Fruit fly (Drosophila melanogaster) whole organism, embryonic: ENCODE measurements around the gene Csp.
A peak's percentile ranks its signal among the peaks of the same experiment; 100 is the strongest.

Experiments used
- Aef1 ChIP-seq: fragments of 200-800 bp; sonication (Bioruptor generic); IDR thresholded peaks from 3 replicates; pipeline ENCODE4 v1.3.6; 2022; ENCODE audit warnings: missing biosample characterization, missing genetic modification characterization
- B-H2 ChIP-seq: fragments of 200-800 bp; sonication (Bioruptor generic); optimal IDR thresholded peaks from 2 replicates; lab custom pipeline; 2018; ENCODE audit warnings: missing biosample characterization, mild to moderate bottlenecking, missing genetic modification characterization
- BEAF-32 ChIP-seq: fragments of 200-800 bp; sonication (Bioruptor generic); optimal IDR thresholded peaks from 3 replicates; lab custom pipeline; 2017; ENCODE audit warnings: missing biosample characterization, missing genetic modification characterization, mild to moderate bottlenecking, moderate library complexity, missing genetic modification reagents
- C15 ChIP-seq: fragments of 200-800 bp; sonication (Bioruptor generic); IDR thresholded peaks from 3 replicates; pipeline ENCODE4 v1.3.6; 2022; ENCODE audit warnings: missing biosample characterization, missing genetic modification characterization
- CG10209 ChIP-seq: fragments of 200-800 bp; sonication (Bioruptor generic); optimal IDR thresholded peaks from 3 replicates; lab custom pipeline; 2017; ENCODE audit warnings: missing biosample characterization, mild to moderate bottlenecking, missing genetic modification characterization, missing genetic modification reagents
- CG10654 ChIP-seq: fragments of 200-800 bp; sonication (Bioruptor generic); optimal IDR thresholded peaks from 2 replicates; lab custom pipeline; 2016; ENCODE audit warnings: missing biosample characterization, missing genetic modification characterization
- CG11093 ChIP-seq: fragments of 200-800 bp; sonication (Bioruptor generic); IDR thresholded peaks from 3 replicates; pipeline ENCODE4 v1.3.6; 2022; ENCODE audit warnings: missing biosample characterization, missing genetic modification characterization
- CG11456 ChIP-seq: fragments of 200-800 bp; sonication (Bioruptor generic); IDR thresholded peaks from 3 replicates; pipeline ENCODE4 v1.3.6; 2022; ENCODE audit warnings: missing biosample characterization, missing genetic modification characterization
- CG11696 ChIP-seq: fragments of 200-800 bp; sonication (Bioruptor generic); IDR thresholded peaks from 2 replicates; pipeline ENCODE4 v1.3.6; 2022; ENCODE audit warnings: missing biosample characterization, missing genetic modification characterization
- CG12391 ChIP-seq: fragments of 200-800 bp; sonication (Bioruptor generic); optimal IDR thresholded peaks from 3 replicates; lab custom pipeline; 2018; ENCODE audit warnings: missing biosample characterization, mild to moderate bottlenecking, missing genetic modification characterization, moderate library complexity
- CG13123 ChIP-seq: fragments of 200-800 bp; sonication (Bioruptor generic); optimal IDR thresholded peaks from 2 replicates; lab custom pipeline; 2016; ENCODE audit warnings: missing biosample characterization, missing genetic modification characterization
- CG14014 ChIP-seq: fragments of 200-800 bp; sonication (Bioruptor generic); IDR thresholded peaks from 2 replicates; pipeline ENCODE4 v1.3.6; 2022; ENCODE audit warnings: missing biosample characterization, missing genetic modification characterization
- CG15479 ChIP-seq: fragments of 200-800 bp; sonication (Bioruptor generic); optimal IDR thresholded peaks from 3 replicates; lab custom pipeline; 2019; ENCODE audit warnings: missing biosample characterization, mild to moderate bottlenecking, missing genetic modification characterization, moderate library complexity
- CG18476 ChIP-seq: fragments of 200-800 bp; sonication (Bioruptor generic); optimal IDR thresholded peaks from 2 replicates; lab custom pipeline; 2016; ENCODE audit warnings: missing biosample characterization, mild to moderate bottlenecking, missing genetic modification characterization
- CG18619 ChIP-seq: fragments of 200-800 bp; sonication (Bioruptor generic); optimal IDR thresholded peaks from 3 replicates; lab custom pipeline; 2017; ENCODE audit warnings: missing biosample characterization, mild to moderate bottlenecking, missing genetic modification characterization
- CG2678 ChIP-seq: fragments of 200-800 bp; sonication (Bioruptor generic); optimal IDR thresholded peaks from 3 replicates; lab custom pipeline; 2019; ENCODE audit warnings: missing biosample characterization, mild to moderate bottlenecking, missing genetic modification characterization, moderate library complexity
- CG31365 ChIP-seq: fragments of 200-800 bp; sonication (Bioruptor generic); optimal IDR thresholded peaks from 2 replicates; lab custom pipeline; 2018; ENCODE audit warnings: missing biosample characterization, mild to moderate bottlenecking, missing genetic modification characterization
- CG34376 ChIP-seq: fragments of 200-800 bp; sonication (Bioruptor generic); optimal IDR thresholded peaks from 2 replicates; lab custom pipeline; 2018; ENCODE audit warnings: missing biosample characterization, mild to moderate bottlenecking, missing genetic modification characterization
- CG3995 ChIP-seq: fragments of 200-800 bp; sonication (Bioruptor generic); optimal IDR thresholded peaks from 3 replicates; lab custom pipeline; 2016; ENCODE audit warnings: missing biosample characterization, missing genetic modification characterization
- CG43689 ChIP-seq: fragments of 200-800 bp; sonication (Bioruptor generic); IDR thresholded peaks from 2 replicates; pipeline ENCODE4 v1.3.6; 2022; ENCODE audit warnings: missing biosample characterization, missing genetic modification characterization
- CG4854 ChIP-seq: fragments of 200-800 bp; sonication (Bioruptor generic); optimal IDR thresholded peaks from 2 replicates; lab custom pipeline; 2016; ENCODE audit warnings: missing biosample characterization, missing genetic modification characterization, inconsistent platforms
- CG5180 ChIP-seq: fragments of 200-800 bp; sonication (Bioruptor generic); optimal IDR thresholded peaks from 3 replicates; lab custom pipeline; 2017; ENCODE audit warnings: missing biosample characterization, missing genetic modification characterization, mild to moderate bottlenecking, moderate library complexity, missing genetic modification reagents
- CG6175 ChIP-seq: fragments of 200-800 bp; sonication (Bioruptor generic); IDR thresholded peaks from 3 replicates; pipeline ENCODE4 v1.3.6; 2022; ENCODE audit warnings: missing biosample characterization, missing genetic modification characterization
- CG8281 ChIP-seq: fragments of 200-800 bp; sonication (Bioruptor generic); optimal IDR thresholded peaks from 2 replicates; lab custom pipeline; 2018; ENCODE audit warnings: missing biosample characterization, mild to moderate bottlenecking, missing genetic modification characterization, moderate library complexity
- CG8765 ChIP-seq: fragments of 200-800 bp; sonication (Bioruptor generic); IDR thresholded peaks from 2 replicates; pipeline ENCODE4 v1.3.6; 2022; ENCODE audit warnings: missing biosample characterization, missing genetic modification characterization
- CG8924 ChIP-seq: fragments of 200-800 bp; optimal IDR thresholded peaks from 3 replicates; lab custom pipeline; 2019; ENCODE audit warnings: missing biosample characterization, mild to moderate bottlenecking, missing genetic modification characterization, moderate library complexity
- Chrac-16 ChIP-seq: fragments of 200-800 bp; sonication (Bioruptor generic); optimal IDR thresholded peaks from 3 replicates; lab custom pipeline; 2016; ENCODE audit warnings: missing biosample characterization, missing genetic modification characterization
- Dad ChIP-seq: fragments of 200-800 bp; sonication (Bioruptor generic); optimal IDR thresholded peaks from 3 replicates; lab custom pipeline; 2016; ENCODE audit warnings: missing biosample characterization, missing genetic modification characterization
- Hmx ChIP-seq: fragments of 200-800 bp; sonication (Bioruptor generic); optimal IDR thresholded peaks from 2 replicates; lab custom pipeline; 2016; ENCODE audit warnings: missing biosample characterization, missing genetic modification characterization
- Hr3 ChIP-seq: fragments of 200-800 bp; sonication (Bioruptor generic); optimal IDR thresholded peaks from 3 replicates; lab custom pipeline; 2016; ENCODE audit warnings: missing biosample characterization, missing genetic modification characterization
- Hr39 ChIP-seq: fragments of >200 bp; optimal IDR thresholded peaks from 2 replicates; lab custom pipeline; 2017
- Lpt ChIP-seq: fragments of >200 bp; optimal IDR thresholded peaks from 2 replicates; lab custom pipeline; 2018; ENCODE audit warnings: missing biosample characterization, missing genetic modification characterization
- MESR4 ChIP-seq: fragments of 200-800 bp; sonication (Bioruptor generic); optimal IDR thresholded peaks from 2 replicates; lab custom pipeline; 2018; ENCODE audit warnings: missing biosample characterization, mild to moderate bottlenecking, missing genetic modification characterization, moderate library complexity
- Ptx1 ChIP-seq: fragments of 200-800 bp; sonication (Bioruptor generic); IDR thresholded peaks from 2 replicates; pipeline ENCODE4 v1.3.6; 2022; ENCODE audit warnings: missing biosample characterization, missing genetic modification characterization
- fd3F ChIP-seq: fragments of 200-800 bp; sonication (Bioruptor generic); optimal IDR thresholded peaks from 2 replicates; lab custom pipeline; 2018; ENCODE audit warnings: missing biosample characterization, mild to moderate bottlenecking, missing genetic modification characterization, moderate library complexity
- grau ChIP-seq: fragments of 200-800 bp; optimal IDR thresholded peaks from 3 replicates; lab custom pipeline; 2019; ENCODE audit warnings: missing biosample characterization, mild to moderate bottlenecking, missing genetic modification characterization, moderate library complexity
- gsb ChIP-seq: fragments of 200-800 bp; sonication (Bioruptor generic); IDR thresholded peaks from 2 replicates; pipeline ENCODE4 v1.3.6; 2022; ENCODE audit warnings: missing biosample characterization, missing genetic modification characterization
- gsb-n ChIP-seq: fragments of 200-800 bp; sonication (Bioruptor generic); optimal IDR thresholded peaks from 3 replicates; lab custom pipeline; 2018; ENCODE audit warnings: missing biosample characterization, mild to moderate bottlenecking, missing genetic modification characterization
- insv ChIP-seq, 2 experiments: fragments of 200-800 bp; sonication (Bioruptor generic); optimal IDR thresholded peaks; 3 replicates each; lab custom pipeline; 2016 to 2018; ENCODE audit warnings: missing biosample characterization in 2 of 2, missing genetic modification characterization in 2 of 2
- kni ChIP-seq: fragments of 200-800 bp; sonication (Bioruptor generic); optimal IDR thresholded peaks from 3 replicates; lab custom pipeline; 2017; ENCODE audit warnings: mild to moderate bottlenecking, missing biosample characterization, missing genetic modification reagents, missing genetic modification characterization
- lola ChIP-seq, 3 experiments: fragments of >200 bp in 2 of 3; fragments of 200-800 bp in 1 of 3; sonication (Bioruptor generic) in 1 of 3; optimal IDR thresholded peaks; 2 replicates each; lab custom pipeline; 2017 to 2019; ENCODE audit warnings: missing biosample characterization in 3 of 3, missing genetic modification characterization in 3 of 3, mild to moderate bottlenecking in 1 of 3, moderate library complexity in 1 of 3
- pros ChIP-seq: fragments of 200-800 bp; sonication (Bioruptor generic); optimal IDR thresholded peaks from 3 replicates; lab custom pipeline; 2019; ENCODE audit warnings: missing biosample characterization, mild to moderate bottlenecking, missing genetic modification characterization, moderate library complexity
- ranshi ChIP-seq: fragments of 200-800 bp; sonication (Bioruptor generic); IDR thresholded peaks from 2 replicates; pipeline ENCODE4 v1.3.6; 2022; ENCODE audit warnings: missing biosample characterization, missing genetic modification characterization
- shn ChIP-seq: fragments of 200-800 bp; sonication (Bioruptor generic); optimal IDR thresholded peaks from 3 replicates; lab custom pipeline; 2016; ENCODE audit warnings: missing biosample characterization, missing genetic modification characterization
- slp2 ChIP-seq: fragments of 200-800 bp; sonication (Bioruptor generic); optimal IDR thresholded peaks from 2 replicates; lab custom pipeline; 2016; ENCODE audit warnings: missing biosample characterization, missing genetic modification characterization
- ttk ChIP-seq: fragments of 200-800 bp; sonication (Bioruptor generic); IDR thresholded peaks from 2 replicates; pipeline ENCODE4 v2.1.2; 2022; ENCODE audit warnings: missing biosample characterization, missing genetic modification characterization
- usp ChIP-seq: fragments of >200 bp; optimal IDR thresholded peaks from 2 replicates; lab custom pipeline; 2017; ENCODE audit warnings: missing biosample characterization, missing genetic modification characterization
- vfl ChIP-seq: fragments of 200-800 bp; sonication (Bioruptor generic); optimal IDR thresholded peaks from 2 replicates; lab custom pipeline; 2016; ENCODE audit warnings: missing biosample characterization, missing genetic modification characterization
- vvl ChIP-seq: fragments of 200-800 bp; sonication (Bioruptor generic); IDR thresholded peaks from 2 replicates; pipeline ENCODE4 v1.3.6; 2022; ENCODE audit warnings: missing biosample characterization, missing genetic modification characterization
- zfh2 ChIP-seq: fragments of 200-800 bp; sonication (Bioruptor generic); optimal IDR thresholded peaks from 2 replicates; lab custom pipeline; 2016; ENCODE audit warnings: missing biosample characterization, missing genetic modification characterization

Gene Csp

dm6 chr3L:22262797-22263423, 4.3 kb upstream of the Csp start, which contains the start of the genes Rich and Ddx1 (continued):
- peak; percentile 74 for TF ChIP-seq CG18619 (GFP tag; lab: Kevin White, UChicago)
- TF ChIP-seq CG10654 (GFP tag; lab: Kevin White, UChicago) = peak; percentile 22
- TF ChIP-seq ttk = 0 out of 2 replicates have a peak, but pooled peaks have one; percentile 14
- no peak for TF ChIP-seq CG6175 (GFP tag; lab: Robert Waterston, UW)
- TF ChIP-seq CG13123 (GFP tag; lab: Kevin White, UChicago) = peak; percentile 33
- peak in 1 of 2 experiments; percentile 26 for TF ChIP-seq insv (GFP tag; optimal IDR thresholded peaks at IDR 0.05; lab: Kevin White, UChicago)
- peak; percentile 18 for TF ChIP-seq CG4854 (GFP tag; lab: Kevin White, UChicago)
- TF ChIP-seq vfl (GFP tag; lab: Kevin White, UChicago) = peak; percentile 61
- no peak for TF ChIP-seq CG31365 (tag; lab: Kevin White, UChicago)
- TF ChIP-seq slp2 (GFP tag; lab: Kevin White, UChicago) = peak; percentile 2
- peak; percentile 52 for TF ChIP-seq zfh2 (GFP tag; lab: Kevin White, UChicago)
- no peak for TF ChIP-seq CG11093
- TF ChIP-seq CG34376 (GFP tag; lab: Kevin White, UChicago) = peak; percentile 28
- peak; percentile 41 for TF ChIP-seq Dad (GFP tag; lab: Kevin White, UChicago)
- TF ChIP-seq CG11456 (GFP tag; lab: Robert Waterston, UW) = peak; percentile 6; the same call in 1 of the 3 replicates
- no peak for TF ChIP-seq gsb-n (tag; lab: Kevin White, UChicago)
- peak; percentile 60 for TF ChIP-seq MESR4
- TF ChIP-seq Chrac-16 (GFP tag; lab: Kevin White, UChicago) = peak; percentile 28
- no peak for TF ChIP-seq Aef1 (GFP tag; lab: Robert Waterston, UW)
- TF ChIP-seq CG12391 (tag; lab: Kevin White, UChicago) = peak; percentile 74
- TF ChIP-seq CG11696 (GFP tag; lab: Robert Waterston, UW) = no peak
- TF ChIP-seq usp (GFP tag; lab: Kevin White, UChicago) = no peak
- no peak for TF ChIP-seq CG5180
- TF ChIP-seq B-H2 (GFP tag; lab: Kevin White, UChicago) = peak; percentile 1
- TF ChIP-seq pros (GFP tag; lab: Kevin White, UChicago) = no peak
- TF ChIP-seq vvl (GFP tag; lab: Robert Waterston, UW) = no peak; the same call in 1 of the 2 replicates
- TF ChIP-seq CG10209 (GFP tag; lab: Kevin White, UChicago) = peak; percentile 54
- no peak for TF ChIP-seq CG15479 (GFP tag; lab: Kevin White, UChicago)
- 0 out of 2 replicates have a peak, but pooled peaks have one; percentile 6 for TF ChIP-seq CG14014 (GFP tag; lab: Robert Waterston, UW)
- no peak for TF ChIP-seq Lpt (GFP tag; lab: Kevin White, UChicago)
- peak; percentile 9 for TF ChIP-seq Hmx (GFP tag; lab: Kevin White, UChicago)
- no peak for TF ChIP-seq C15 (GFP tag; lab: Robert Waterston, UW)
- TF ChIP-seq gsb (GFP tag; lab: Robert Waterston, UW) = no peak
- peak; percentile 53 for TF ChIP-seq grau (tag; lab: Kevin White, UChicago)
- TF ChIP-seq CG18476 (GFP tag; lab: Kevin White, UChicago) = peak; percentile 60
- peak; percentile 90 for TF ChIP-seq kni (GFP tag; lab: Kevin White, UChicago)
- peak; percentile 55 for TF ChIP-seq CG8924 (tag; lab: Kevin White, UChicago)
- TF ChIP-seq CG2678 (tag; lab: Kevin White, UChicago) = peak; percentile 30
- no peak for TF ChIP-seq Hr39
- TF ChIP-seq Hr3 (GFP tag; lab: Kevin White, UChicago) = peak; percentile 69
- TF ChIP-seq ranshi (GFP tag; lab: Robert Waterston, UW) = no peak; the same call in 1 of the 2 replicates
- peak; percentile 50 for TF ChIP-seq Ptx1 (GFP tag; lab: Robert Waterston, UW)
- TF ChIP-seq shn (GFP tag; lab: Kevin White, UChicago) = peak; percentile 43
- TF ChIP-seq fd3F (GFP tag; lab: Kevin White, UChicago) = peak; percentile 20
- TF ChIP-seq CG3995 (GFP tag; lab: Kevin White, UChicago) = peak; percentile 45
- peak; percentile 37 for TF ChIP-seq BEAF-32
- TF ChIP-seq lola (GFP tag; optimal IDR thresholded peaks at IDR 0.05; lab: Kevin White, UChicago) = peak in 1 of 3 experiments; percentile 60
- TF ChIP-seq CG8281 = no peak
- no peak; the same call in 1 of the 2 replicates for TF ChIP-seq CG8765 (GFP tag; lab: Robert Waterston, UW)
- no peak for TF ChIP-seq CG43689
